Worm (Caenorhabditis elegans) whole organism, L3 larva: ENCODE data around the gene smr-1.
A peak's percentile ranks its signal among the peaks of the same experiment; 100 is the strongest.

ENCODE experiments used
- R02D3.7 ChIP-seq: fragments of 150-350 bp; optimal IDR thresholded peaks from 2 replicates; lab custom pipeline; 2014; ENCODE audit warnings: missing biosample characterization, missing genetic modification characterization
- ZK546.5 ChIP-seq: sonication (generic microtip); optimal IDR thresholded peaks from 2 replicates; lab custom pipeline; 2017; ENCODE audit warnings: missing biosample characterization, missing genetic modification characterization
- ama-1 ChIP-seq: fragments of 150-350 bp; optimal IDR thresholded peaks from 2 replicates; lab custom pipeline; 2018
- ceh-28 ChIP-seq: fragments of 150-350 bp; optimal IDR thresholded peaks from 2 replicates; lab custom pipeline; 2014; ENCODE audit warnings: missing biosample characterization, missing genetic modification reagents, missing genetic modification characterization
- ceh-9 ChIP-seq: sonication (generic microtip); optimal IDR thresholded peaks from 2 replicates; lab custom pipeline; 2018; ENCODE audit warnings: missing biosample characterization, missing genetic modification characterization
- daf-12 ChIP-seq: fragments of 150-350 bp; optimal IDR thresholded peaks from 2 replicates; lab custom pipeline; 2014; ENCODE audit warnings: missing biosample characterization, missing genetic modification reagents, missing genetic modification characterization
- egl-27 ChIP-seq: sonication (generic microtip); optimal IDR thresholded peaks from 4 replicates; lab custom pipeline; 2017; ENCODE audit warnings: missing biosample characterization, missing genetic modification reagents, missing genetic modification characterization
- elt-2 ChIP-seq: sonication (generic microtip); optimal IDR thresholded peaks from 2 replicates; lab custom pipeline; 2016; ENCODE audit warnings: missing genetic modification reagents, mild to moderate bottlenecking, missing genetic modification characterization, missing compliant biosample characterization
- eor-1 ChIP-seq, 2 experiments: fragments of 150-350 bp; optimal IDR thresholded peaks; 2 replicates each; lab custom pipeline; 2014 to 2018; ENCODE audit warnings: missing biosample characterization in 2 of 2, missing genetic modification characterization in 2 of 2
- fkh-10 ChIP-seq: sonication (generic microtip); optimal IDR thresholded peaks from 2 replicates; lab custom pipeline; 2017; ENCODE audit warnings: missing biosample characterization, missing genetic modification reagents, missing genetic modification characterization
- fkh-2 ChIP-seq: fragments of 150-350 bp; optimal IDR thresholded peaks from 2 replicates; lab custom pipeline; 2014; ENCODE audit warnings: missing biosample characterization, missing genetic modification reagents, missing genetic modification characterization
- fos-1 ChIP-seq: fragments of 150-350 bp; optimal IDR thresholded peaks from 2 replicates; lab custom pipeline; 2014; ENCODE audit warnings: missing biosample characterization, missing genetic modification characterization
- hmg-11 ChIP-seq: sonication (generic microtip); optimal IDR thresholded peaks from 2 replicates; lab custom pipeline; 2016; ENCODE audit warnings: missing genetic modification characterization, missing compliant biosample characterization
- jun-1 ChIP-seq: fragments of 150-350 bp; optimal IDR thresholded peaks from 2 replicates; lab custom pipeline; 2014; ENCODE audit warnings: missing biosample characterization, missing genetic modification reagents, missing genetic modification characterization
- lin-15B ChIP-seq: fragments of 150-350 bp; optimal IDR thresholded peaks from 2 replicates; lab custom pipeline; 2014; ENCODE audit warnings: missing biosample characterization, missing genetic modification characterization
- lin-39 ChIP-seq: fragments of 150-350 bp; optimal IDR thresholded peaks from 2 replicates; lab custom pipeline; 2018; ENCODE audit warnings: missing biosample characterization, missing genetic modification reagents, missing genetic modification characterization
- mdl-1 ChIP-seq: fragments of 150-350 bp; optimal IDR thresholded peaks from 2 replicates; lab custom pipeline; 2014; ENCODE audit warnings: missing biosample characterization, missing genetic modification characterization
- nhr-23 ChIP-seq: fragments of 150-350 bp; optimal IDR thresholded peaks from 2 replicates; lab custom pipeline; 2014; ENCODE audit warnings: missing biosample characterization, missing genetic modification reagents, missing genetic modification characterization
- nhr-237 ChIP-seq: fragments of 150-350 bp; optimal IDR thresholded peaks from 2 replicates; lab custom pipeline; 2014; ENCODE audit warnings: missing biosample characterization, missing genetic modification characterization
- nhr-28 ChIP-seq: fragments of 150-350 bp; optimal IDR thresholded peaks from 2 replicates; lab custom pipeline; 2014; ENCODE audit warnings: missing biosample characterization, missing genetic modification characterization
- nhr-43 ChIP-seq: sonication (generic microtip); optimal IDR thresholded peaks from 2 replicates; lab custom pipeline; 2016; ENCODE audit warnings: mild to moderate bottlenecking, missing genetic modification characterization, missing compliant biosample characterization; ENCODE audit not compliant: poor library complexity, severe bottlenecking
- nhr-67 ChIP-seq: fragments of 150-350 bp; optimal IDR thresholded peaks from 2 replicates; lab custom pipeline; 2014; ENCODE audit warnings: missing biosample characterization, missing genetic modification characterization
- nhr-76 ChIP-seq: fragments of 150-350 bp; sonication (generic microtip); optimal IDR thresholded peaks from 5 replicates; lab custom pipeline; 2014; ENCODE audit warnings: missing biosample characterization, missing genetic modification characterization
- pha-4 ChIP-seq: fragments of 150-350 bp; optimal IDR thresholded peaks from 2 replicates; lab custom pipeline; 2014; ENCODE audit warnings: missing biosample characterization, missing genetic modification reagents, missing genetic modification characterization
- pqm-1 ChIP-seq: fragments of 150-350 bp; optimal IDR thresholded peaks from 2 replicates; lab custom pipeline; 2017; ENCODE audit warnings: missing biosample characterization, missing genetic modification characterization, inconsistent platforms
- sea-2 ChIP-seq: fragments of 150-350 bp; sonication (generic microtip); optimal IDR thresholded peaks from 4 replicates; lab custom pipeline; 2014; ENCODE audit warnings: missing biosample characterization, missing genetic modification reagents, missing genetic modification characterization
- snpc-4 ChIP-seq: fragments of 150-350 bp; optimal IDR thresholded peaks from 2 replicates; lab custom pipeline; 2014; ENCODE audit warnings: missing biosample characterization, missing genetic modification characterization
- unc-62 ChIP-seq: fragments of 150-350 bp; sonication (generic microtip); optimal IDR thresholded peaks from 4 replicates; lab custom pipeline; 2014; ENCODE audit warnings: missing biosample characterization, missing genetic modification reagents, missing genetic modification characterization
- zag-1 ChIP-seq: fragments of 150-350 bp; optimal IDR thresholded peaks from 2 replicates; lab custom pipeline; 2014; ENCODE audit warnings: missing biosample characterization, missing genetic modification characterization
- ztf-11 ChIP-seq: fragments of 150-350 bp; optimal IDR thresholded peaks from 2 replicates; lab custom pipeline; 2014; ENCODE audit warnings: missing biosample characterization, missing genetic modification characterization
- ztf-4 ChIP-seq: fragments of 150-350 bp; optimal IDR thresholded peaks from 2 replicates; lab custom pipeline; 2014; ENCODE audit warnings: missing biosample characterization, missing genetic modification characterization

The smr-1 gene

DNA sequence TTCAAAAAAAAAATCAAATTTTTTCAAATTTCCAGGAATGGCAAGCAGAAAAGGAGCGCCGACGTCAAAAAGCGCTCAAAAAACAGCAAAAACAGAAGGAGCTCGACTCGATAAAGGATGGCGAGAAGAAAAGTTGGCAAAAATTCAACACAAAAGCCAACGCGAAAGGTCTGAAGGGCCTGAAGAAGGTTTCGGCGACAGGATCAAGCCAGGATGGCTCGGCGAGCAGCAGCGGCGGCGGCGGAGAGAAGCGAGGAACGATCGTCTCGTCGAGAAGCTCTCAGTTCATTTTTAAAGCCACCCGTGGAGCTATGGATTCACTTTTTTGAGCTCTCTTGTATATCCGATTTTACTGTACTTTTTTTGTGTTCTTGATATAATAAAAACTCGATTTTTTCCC is 1.8 kb downstream of the smr-1 start:
- TF ChIP-seq elt-2 (tag; lab: Kevin White, UChicago) (no peak), daf-12 (no peak), nhr-43 (tag; lab: Kevin White, UChicago) (no peak), egl-27 (tag; lab: Kevin White, UChicago) (no peak), zag-1 (tag; lab: Kevin White, UChicago) (no peak), nhr-23 (tag; lab: Kevin White, UChicago) (no peak), ama-1 (lab: Kevin White, UChicago) (no peak), pha-4 (tag; lab: Kevin White, UChicago) (no peak)

DNA sequence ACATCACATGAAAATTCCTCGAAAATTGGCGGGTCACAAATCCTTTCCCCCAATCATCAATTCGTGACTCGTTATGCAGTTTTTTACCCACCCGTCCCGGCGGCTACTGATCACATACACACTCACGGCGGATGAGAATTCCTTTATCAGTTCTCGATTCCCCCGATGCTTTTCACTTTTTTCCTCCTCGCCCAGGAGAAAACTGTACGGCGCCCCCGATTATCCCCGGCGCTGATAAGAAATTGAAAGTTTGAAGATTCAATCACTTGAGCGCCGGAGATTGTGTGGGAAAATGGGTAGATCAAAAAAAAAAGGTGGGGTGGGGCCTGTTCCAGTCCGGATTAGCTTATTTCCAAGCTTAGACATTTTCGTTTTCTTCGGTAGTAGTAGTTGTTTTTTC is 4.9 kb downstream of the smr-1 start:
- TF ChIP-seq unc-62, result no peak
- no peak for TF ChIP-seq sea-2 (GFP tag; lab: Kevin White, UChicago)
- no peak for TF ChIP-seq elt-2 (tag; lab: Kevin White, UChicago)
- TF ChIP-seq ama-1 (lab: Kevin White, UChicago), result no peak
- no peak for TF ChIP-seq lin-15B (tag; lab: Kevin White, UChicago)
- no peak for TF ChIP-seq ZK546.5 (tag; lab: Kevin White, UChicago)
- no peak for TF ChIP-seq fkh-2 (tag; lab: Kevin White, UChicago)
- no peak for TF ChIP-seq daf-12
- no peak for TF ChIP-seq hmg-11 (tag; lab: Kevin White, UChicago)
- no peak for TF ChIP-seq ztf-4 (tag; lab: Kevin White, UChicago)
- TF ChIP-seq nhr-76 (tag; lab: Kevin White, UChicago), result no peak
- TF ChIP-seq R02D3.7 (tag; lab: Kevin White, UChicago), result no peak
- no peak for TF ChIP-seq ceh-9 (tag; lab: Kevin White, UChicago)
- no peak for TF ChIP-seq fkh-10
- no peak for TF ChIP-seq nhr-237 (tag; lab: Kevin White, UChicago)
- TF ChIP-seq jun-1 (tag; lab: Kevin White, UChicago), result no peak
- no peak for TF ChIP-seq nhr-67

DNA sequence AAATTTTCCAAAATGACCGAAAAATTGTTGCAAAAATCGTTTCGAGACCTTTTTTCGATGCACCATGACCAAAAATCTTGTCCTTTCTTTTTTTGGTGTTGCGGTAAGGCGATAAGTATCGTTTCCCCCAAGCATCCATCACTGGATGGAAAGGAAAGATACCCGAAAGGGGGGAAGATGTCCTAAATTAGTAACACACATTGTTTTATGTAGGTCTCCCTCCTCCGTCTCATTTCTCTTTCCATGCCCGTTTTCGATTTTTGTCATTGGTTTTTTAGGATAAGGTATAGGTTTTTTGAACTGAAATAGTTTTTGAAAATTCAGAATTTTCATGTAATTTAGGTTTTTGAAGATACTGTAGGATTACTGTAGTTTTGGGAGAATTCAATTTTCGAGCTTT is 6.5 kb downstream of the smr-1 start:
- peak; percentile 62 for TF ChIP-seq nhr-23 (tag; lab: Kevin White, UChicago)
- TF ChIP-seq nhr-28 (tag; lab: Kevin White, UChicago), result no peak

DNA sequence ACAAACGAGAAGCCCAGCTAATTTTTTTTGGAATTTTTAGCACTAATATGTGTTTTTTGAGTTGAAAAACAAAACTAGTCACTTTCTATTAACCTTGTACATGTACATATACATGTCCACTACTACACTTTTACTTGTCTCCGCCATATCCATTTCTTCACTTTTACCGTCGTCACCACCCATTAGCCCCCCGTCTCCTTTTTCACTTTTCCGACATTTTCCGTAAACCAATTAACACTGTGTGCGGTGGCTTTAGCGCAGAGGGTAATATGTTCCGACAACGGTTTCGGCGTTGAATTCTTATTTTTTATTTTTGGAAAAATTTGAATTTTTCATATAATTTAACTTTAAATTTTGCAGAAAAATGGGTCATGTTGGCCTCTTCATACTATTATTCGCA is 8.7 kb downstream of the smr-1 start, which contains the start of gene cdh-12:
Gene cdh-12, plus strand, starts transcription at position 365 of the 400 bp plus-strand sequence.
- TF ChIP-seq lin-39 (tag; lab: Kevin White, UChicago) (no peak), pha-4 (tag; lab: Kevin White, UChicago) (no peak), eor-1 (tag; optimal IDR thresholded peaks at IDR 0.05; lab: Kevin White, UChicago) (no peak), elt-2 (tag; lab: Kevin White, UChicago) (no peak), pqm-1 (tag; lab: Kevin White, UChicago) (no peak)

DNA sequence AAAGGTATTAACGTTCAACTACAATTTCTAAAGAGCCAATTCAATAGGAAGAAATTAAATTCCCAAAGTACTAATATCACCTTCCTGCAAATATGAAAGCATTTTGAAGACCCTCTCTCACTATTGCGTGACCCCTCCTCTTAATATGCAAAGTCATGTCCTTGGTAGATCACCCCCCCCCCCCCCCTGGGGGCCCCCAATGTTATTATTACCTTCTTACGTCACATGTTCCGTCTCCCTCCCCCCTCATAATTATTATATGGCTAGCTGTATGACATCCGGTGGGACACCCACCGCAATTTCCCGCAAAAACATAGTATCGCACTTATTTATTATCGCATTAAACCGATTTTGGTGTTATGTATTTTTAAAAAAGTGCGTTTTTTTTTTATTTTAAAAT is 19.0 kb downstream of the smr-1 start:
- TF ChIP-seq fkh-2 (tag; lab: Kevin White, UChicago), result no peak
- no peak for TF ChIP-seq snpc-4 (tag; lab: Kevin White, UChicago)
- no peak for TF ChIP-seq daf-12
- TF ChIP-seq mdl-1 (tag; lab: Kevin White, UChicago), result no peak
- peak; percentile 29 for TF ChIP-seq lin-39 (tag; lab: Kevin White, UChicago)

DNA sequence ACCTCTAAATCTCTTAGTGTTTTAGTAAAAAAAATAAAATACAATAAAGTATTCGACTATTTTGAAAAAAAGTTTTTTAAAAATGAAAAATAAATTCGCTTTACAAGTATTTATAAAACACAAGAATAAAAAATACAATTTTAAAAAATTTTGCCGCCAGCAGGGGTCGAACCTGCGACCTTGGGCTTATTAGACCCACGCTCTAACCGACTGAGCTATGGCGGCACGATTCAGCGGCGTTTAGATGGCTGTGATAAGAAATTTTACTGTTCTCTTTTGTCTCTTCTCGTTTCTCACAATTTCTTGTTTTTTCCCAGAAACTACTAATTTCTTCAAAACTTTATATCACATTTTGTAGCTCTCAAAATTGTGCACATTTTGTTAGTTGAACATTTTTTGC is 20.2 kb downstream of the smr-1 start:
- peak; percentile 7 for TF ChIP-seq elt-2 (tag; lab: Kevin White, UChicago)
- TF ChIP-seq ztf-11 (tag; lab: Kevin White, UChicago), result no peak
- TF ChIP-seq fos-1 (tag; lab: Kevin White, UChicago), result no peak
- TF ChIP-seq unc-62, result no peak
- no peak for TF ChIP-seq nhr-23 (tag; lab: Kevin White, UChicago)
- TF ChIP-seq fkh-10, result no peak
- no peak for TF ChIP-seq ceh-28 (tag; lab: Kevin White, UChicago)
- no peak for TF ChIP-seq jun-1 (tag; lab: Kevin White, UChicago)
